Fruit fly (Drosophila melanogaster) whole organism, embryonic: ENCODE data around the gene CG15880.

Experiments
- Abd-B ChIP-seq: fragments of 200-800 bp; sonication (Bioruptor generic); optimal IDR thresholded peaks from 2 replicates; lab custom pipeline; 2018; ENCODE audit warnings: missing biosample characterization, mild to moderate bottlenecking, missing genetic modification characterization, moderate library complexity
- Ada2b ChIP-seq: fragments of 200-800 bp; sonication (Bioruptor generic); IDR thresholded peaks from 2 replicates; pipeline ENCODE4 v1.3.6; 2022; ENCODE audit warnings: missing biosample characterization, missing genetic modification characterization
- Atf3 ChIP-seq: fragments of 200-800 bp; sonication (Bioruptor generic); optimal IDR thresholded peaks from 3 replicates; lab custom pipeline; 2016; ENCODE audit warnings: missing biosample characterization, missing genetic modification characterization
- CG10431 ChIP-seq: fragments of 200-800 bp; sonication (Bioruptor generic); optimal IDR thresholded peaks from 3 replicates; lab custom pipeline; 2018; ENCODE audit warnings: missing biosample characterization, mild to moderate bottlenecking, missing genetic modification characterization
- CG11247 ChIP-seq: fragments of 200-800 bp; sonication (Bioruptor generic); IDR thresholded peaks from 2 replicates; pipeline ENCODE4 v1.3.6; 2022; ENCODE audit warnings: missing biosample characterization, missing genetic modification characterization
- CG13775 ChIP-seq: fragments of 200-800 bp; sonication (Bioruptor generic); optimal IDR thresholded peaks from 3 replicates; lab custom pipeline; 2017; ENCODE audit warnings: missing biosample characterization, mild to moderate bottlenecking, missing genetic modification characterization
- CG14710 ChIP-seq: fragments of 200-800 bp; sonication (Bioruptor generic); optimal IDR thresholded peaks from 3 replicates; lab custom pipeline; 2019; ENCODE audit warnings: missing biosample characterization, mild to moderate bottlenecking, missing genetic modification characterization, moderate library complexity
- CG15073 ChIP-seq: fragments of 200-800 bp; sonication (Bioruptor generic); optimal IDR thresholded peaks from 2 replicates; lab custom pipeline; 2016; ENCODE audit warnings: missing biosample characterization, missing genetic modification characterization
- CG15601 ChIP-seq: fragments of 200-800 bp; sonication (Bioruptor generic); optimal IDR thresholded peaks from 3 replicates; lab custom pipeline; 2019; ENCODE audit warnings: missing biosample characterization, mild to moderate bottlenecking, missing genetic modification characterization, moderate library complexity
- CG17361 ChIP-seq: fragments of 200-800 bp; sonication (Bioruptor generic); IDR thresholded peaks from 3 replicates; pipeline ENCODE4 v1.3.6; 2022; ENCODE audit warnings: missing biosample characterization, missing genetic modification characterization
- CG1832 ChIP-seq: fragments of 200-800 bp; sonication (Bioruptor generic); optimal IDR thresholded peaks from 2 replicates; lab custom pipeline; 2017; ENCODE audit warnings: missing biosample characterization, mild to moderate bottlenecking, missing genetic modification characterization, inconsistent platforms
- CG2116 ChIP-seq: fragments of 200-800 bp; sonication (Bioruptor generic); optimal IDR thresholded peaks from 3 replicates; lab custom pipeline; 2018; ENCODE audit warnings: missing biosample characterization, mild to moderate bottlenecking, missing genetic modification characterization
- CG31388 ChIP-seq: fragments of 200-800 bp; sonication (Bioruptor generic); optimal IDR thresholded peaks from 2 replicates; lab custom pipeline; 2016; ENCODE audit warnings: missing biosample characterization, missing genetic modification characterization
- CG3281 ChIP-seq: fragments of 200-800 bp; sonication (Bioruptor generic); optimal IDR thresholded peaks from 3 replicates; lab custom pipeline; 2017; ENCODE audit warnings: missing biosample characterization, mild to moderate bottlenecking, missing genetic modification characterization
- CG3407 ChIP-seq: fragments of 200-800 bp; sonication (Bioruptor generic); optimal IDR thresholded peaks from 2 replicates; lab custom pipeline; 2018; ENCODE audit warnings: missing biosample characterization, mild to moderate bottlenecking, missing genetic modification characterization
- CG4424 ChIP-seq: fragments of 200-800 bp; sonication (Bioruptor generic); optimal IDR thresholded peaks from 3 replicates; lab custom pipeline; 2016; ENCODE audit warnings: missing biosample characterization, missing genetic modification characterization
- CG5180 ChIP-seq: fragments of 200-800 bp; sonication (Bioruptor generic); optimal IDR thresholded peaks from 3 replicates; lab custom pipeline; 2017; ENCODE audit warnings: missing biosample characterization, missing genetic modification characterization, mild to moderate bottlenecking, moderate library complexity, missing genetic modification reagents
- CG5953 ChIP-seq: fragments of 200-800 bp; sonication (Bioruptor generic); IDR thresholded peaks from 2 replicates; pipeline ENCODE4 v1.3.6; 2022; ENCODE audit warnings: missing biosample characterization, missing genetic modification characterization
- CG6683 ChIP-seq: fragments of 200-800 bp; sonication (Bioruptor generic); optimal IDR thresholded peaks from 2 replicates; lab custom pipeline; 2017; ENCODE audit warnings: missing biosample characterization, mild to moderate bottlenecking, missing genetic modification characterization, missing genetic modification reagents
- CG6765 ChIP-seq: fragments of 200-800 bp; sonication (Bioruptor generic); optimal IDR thresholded peaks from 3 replicates; lab custom pipeline; 2017; ENCODE audit warnings: missing biosample characterization, mild to moderate bottlenecking, missing genetic modification characterization
- CG6854 ChIP-seq: fragments of 200-800 bp; sonication (Bioruptor generic); optimal IDR thresholded peaks from 3 replicates; lab custom pipeline; 2017; ENCODE audit warnings: missing biosample characterization, mild to moderate bottlenecking, missing genetic modification characterization
- CG8478 ChIP-seq: fragments of >200 bp; optimal IDR thresholded peaks from 2 replicates; lab custom pipeline; 2018
- E2f1 ChIP-seq: fragments of 200-800 bp; sonication (Bioruptor generic); IDR thresholded peaks from 2 replicates; pipeline ENCODE4 v1.3.6; 2022; ENCODE audit warnings: missing biosample characterization, missing genetic modification characterization
- Eip74EF ChIP-seq, 2 experiments: fragments of 200-800 bp in 1 of 2; fragments of >200 bp in 1 of 2; sonication (Bioruptor generic) in 1 of 2; optimal IDR thresholded peaks; 2 replicates each; lab custom pipeline; 2017 to 2019; ENCODE audit warnings: missing biosample characterization in 2 of 2, missing genetic modification characterization in 2 of 2, mild to moderate bottlenecking in 1 of 2, moderate library complexity in 1 of 2
- GATAe ChIP-seq: fragments of 200-800 bp; sonication (Bioruptor generic); conservative IDR thresholded peaks from 2 replicates; pipeline ENCODE4 v1.3.6; 2022; ENCODE audit warnings: missing biosample characterization, missing genetic modification characterization
- HLHmδ ChIP-seq: fragments of 200-800 bp; sonication (Bioruptor generic); optimal IDR thresholded peaks from 2 replicates; lab custom pipeline; 2018; ENCODE audit warnings: missing biosample characterization, mild to moderate bottlenecking, missing genetic modification characterization, moderate library complexity
- Hr51 ChIP-seq, 2 experiments: fragments of 200-800 bp; sonication (Bioruptor generic); optimal IDR thresholded peaks; 2 replicates in 1 of 2; 3 replicates in 1 of 2; lab custom pipeline; 2016 to 2018; ENCODE audit warnings: missing biosample characterization in 2 of 2, missing genetic modification characterization in 2 of 2, mild to moderate bottlenecking in 1 of 2, moderate library complexity in 1 of 2
- Lhr ChIP-seq: fragments of 200-800 bp; sonication (Bioruptor generic); optimal IDR thresholded peaks from 3 replicates; lab custom pipeline; 2017; ENCODE audit warnings: mild to moderate bottlenecking, missing biosample characterization, missing genetic modification reagents, missing genetic modification characterization
- Mad ChIP-seq: fragments of 200-800 bp; sonication (Bioruptor generic); optimal IDR thresholded peaks from 2 replicates; lab custom pipeline; 2016; ENCODE audit warnings: missing biosample characterization, missing genetic modification characterization
- Poxn ChIP-seq: fragments of 200-800 bp; sonication (Bioruptor generic); IDR thresholded peaks from 2 replicates; pipeline ENCODE4 v1.3.6; 2022; ENCODE audit warnings: missing biosample characterization, missing genetic modification characterization
- Ptx1 ChIP-seq: fragments of 200-800 bp; sonication (Bioruptor generic); IDR thresholded peaks from 2 replicates; pipeline ENCODE4 v1.3.6; 2022; ENCODE audit warnings: missing biosample characterization, missing genetic modification characterization
- Rfx ChIP-seq: fragments of 200-800 bp; sonication (Bioruptor generic); IDR thresholded peaks from 2 replicates; pipeline ENCODE4 v1.3.6; 2022; ENCODE audit warnings: missing biosample characterization, missing genetic modification characterization
- Sry-δ ChIP-seq: fragments of 200-800 bp; sonication (Bioruptor generic); optimal IDR thresholded peaks from 2 replicates; lab custom pipeline; 2016; ENCODE audit warnings: missing biosample characterization, missing genetic modification characterization
- Tbp ChIP-seq: fragments of >200 bp; optimal IDR thresholded peaks from 2 replicates; lab custom pipeline; 2018; ENCODE audit warnings: missing biosample characterization, missing genetic modification characterization
- ase ChIP-seq: fragments of 200-800 bp; sonication (Bioruptor generic); IDR thresholded peaks from 3 replicates; pipeline ENCODE4 v1.3.6; 2022; ENCODE audit warnings: missing biosample characterization, missing genetic modification characterization
- bcd ChIP-seq: fragments of 200-800 bp; sonication (Bioruptor generic); optimal IDR thresholded peaks from 2 replicates; lab custom pipeline; 2017; ENCODE audit warnings: missing biosample characterization, mild to moderate bottlenecking, missing genetic modification characterization
- bsh ChIP-seq, 2 experiments: fragments of 200-800 bp; sonication (Bioruptor generic); optimal IDR thresholded peaks; 2 replicates each; lab custom pipeline; 2017 to 2018; ENCODE audit warnings: mild to moderate bottlenecking in 2 of 2, missing biosample characterization in 2 of 2, missing genetic modification characterization in 2 of 2, moderate library complexity in 1 of 2
- crol ChIP-seq: fragments of 200-800 bp; sonication (Bioruptor generic); IDR thresholded peaks from 2 replicates; pipeline ENCODE4 v1.3.6; 2022; ENCODE audit warnings: missing biosample characterization, missing genetic modification characterization
- eyg ChIP-seq: fragments of 200-800 bp; sonication (Bioruptor generic); optimal IDR thresholded peaks from 3 replicates; lab custom pipeline; 2016; ENCODE audit warnings: missing biosample characterization, missing genetic modification characterization
- fd96Cb ChIP-seq: fragments of 200-800 bp; sonication (Bioruptor generic); optimal IDR thresholded peaks from 2 replicates; lab custom pipeline; 2018; ENCODE audit warnings: missing biosample characterization, mild to moderate bottlenecking, missing genetic modification characterization, moderate library complexity
- her ChIP-seq: fragments of 200-800 bp; sonication (Bioruptor generic); optimal IDR thresholded peaks from 2 replicates; lab custom pipeline; 2016; ENCODE audit warnings: missing biosample characterization, missing genetic modification characterization
- knrl ChIP-seq: fragments of 200-800 bp; sonication (Bioruptor generic); IDR thresholded peaks from 3 replicates; pipeline ENCODE4 v1.3.6; 2022; ENCODE audit warnings: missing biosample characterization, missing genetic modification characterization; ENCODE audit not compliant: partially characterized antibody
- lov ChIP-seq, 2 experiments: fragments of 200-800 bp in 1 of 2; fragments of >200 bp in 1 of 2; sonication (Bioruptor generic) in 1 of 2; IDR thresholded peaks in 1 of 2; optimal IDR thresholded peaks in 1 of 2; 2 replicates in 1 of 2; 3 replicates in 1 of 2; pipeline versions ENCODE4 v1.3.6 to Lab custom; 2017 to 2022; ENCODE audit warnings: missing biosample characterization in 1 of 2, missing genetic modification characterization in 1 of 2
- prd ChIP-seq, 3 experiments: fragments of >200 bp in 2 of 3; fragments of 200-800 bp in 1 of 3; sonication (Bioruptor generic) in 1 of 3; optimal IDR thresholded peaks in 2 of 3; IDR thresholded peaks in 1 of 3; 2 replicates in 2 of 3; 3 replicates in 1 of 3; pipeline versions ENCODE4 v1.3.6 to Lab custom; 2017 to 2022; ENCODE audit warnings: missing biosample characterization in 1 of 3, missing genetic modification characterization in 1 of 3
- psq ChIP-seq: fragments of 200-800 bp; sonication (Bioruptor generic); optimal IDR thresholded peaks from 2 replicates; lab custom pipeline; 2017; ENCODE audit warnings: missing biosample characterization, missing genetic modification characterization
- row ChIP-seq: fragments of 200-800 bp; sonication (Bioruptor generic); IDR thresholded peaks from 3 replicates; pipeline ENCODE4 v1.3.6; 2022; ENCODE audit warnings: missing biosample characterization, missing genetic modification characterization
- sens ChIP-seq: fragments of 200-800 bp; sonication (Bioruptor generic); peaks from one replicate; lab custom pipeline; 2016; ENCODE audit warnings: missing biosample characterization, missing genetic modification characterization
- zf30C ChIP-seq: fragments of 200-800 bp; sonication (Bioruptor generic); optimal IDR thresholded peaks from 3 replicates; lab custom pipeline; 2018; ENCODE audit warnings: missing biosample characterization, mild to moderate bottlenecking, missing genetic modification characterization

Gene CG15880

DNA sequence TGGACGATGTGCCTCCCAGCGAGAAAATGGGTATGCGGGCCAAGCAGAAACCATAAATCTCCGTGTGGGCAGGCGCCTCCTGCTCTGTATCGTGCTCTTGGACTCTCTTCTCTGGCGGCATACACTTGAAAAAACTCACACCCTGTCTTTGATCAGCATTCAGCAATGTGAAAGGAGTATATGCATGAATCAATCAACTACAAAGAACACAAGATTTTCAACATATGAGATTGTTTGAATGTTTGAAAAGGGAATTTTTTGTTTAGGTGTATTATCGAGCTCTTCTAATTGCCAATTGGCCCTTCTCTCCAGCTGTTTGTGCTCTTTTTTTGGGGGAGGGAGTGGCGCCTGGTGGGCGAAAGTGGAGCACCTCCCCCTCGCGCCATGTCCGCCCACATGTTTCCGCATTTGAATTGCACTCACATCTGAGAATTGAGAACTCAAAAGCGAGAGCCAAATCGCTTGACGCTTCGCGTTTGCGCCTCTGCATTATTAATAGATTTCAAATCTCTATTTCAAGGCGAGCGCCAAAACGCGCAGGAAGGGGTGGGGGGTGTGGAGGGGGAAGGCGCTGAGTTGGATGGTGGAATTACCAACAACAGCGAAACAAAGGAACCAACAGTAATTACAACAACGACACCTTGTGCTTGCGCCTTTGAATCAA, 27.7 kb upstream of the CG15880 start (continued):
- TF ChIP-seq Abd-B (GFP tag; lab: Kevin White, UChicago) (peak; percentile 78), eyg (GFP tag; lab: Kevin White, UChicago) (peak; percentile 68), prd (optimal IDR thresholded peaks at IDR 0.05; lab: Kevin White, UChicago) (no peak), prd (GFP tag; IDR thresholded peaks at IDR 0.05; lab: Robert Waterston, UW) (peak; percentile 91), CG1832 (GFP tag; lab: Kevin White, UChicago) (no peak), E2f1 (GFP tag; lab: Robert Waterston, UW) (peak; percentile 89), HLHmδ (GFP tag; lab: Kevin White, UChicago) (no peak), Lhr (GFP tag; lab: Kevin White, UChicago) (peak; percentile 7), crol (GFP tag; lab: Robert Waterston, UW) (peak; percentile 87), CG3407 (GFP tag; lab: Kevin White, UChicago) (peak; percentile 78), lov (optimal IDR thresholded peaks at IDR 0.05; lab: Kevin White, UChicago) (no peak), lov (GFP tag; IDR thresholded peaks at IDR 0.05; lab: Robert Waterston, UW) (peak; percentile 78; the same call in 1 of the 3 replicates), ase (GFP tag; lab: Robert Waterston, UW) (peak; percentile 91), CG17361 (GFP tag; lab: Robert Waterston, UW) (peak; percentile 71; the same call in 2 of the 3 replicates), CG15073 (peak; percentile 8), Ada2b (GFP tag; lab: Robert Waterston, UW) (peak; percentile 88), Sry-δ (GFP tag; lab: Kevin White, UChicago) (peak; percentile 49), CG8478 (lab: Kevin White, UChicago) (no peak), Mad (GFP tag; lab: Kevin White, UChicago) (peak; percentile 55), CG6765 (peak; percentile 83), CG6854 (GFP tag; lab: Kevin White, UChicago) (peak; percentile 58), knrl (GFP tag; lab: Robert Waterston, UW) (no peak), CG10431 (GFP tag; lab: Kevin White, UChicago) (peak; percentile 40), CG5953 (GFP tag; lab: Robert Waterston, UW) (peak; percentile 89), zf30C (GFP tag; lab: Kevin White, UChicago) (peak; percentile 64), fd96Cb (peak; percentile 82), CG2116 (GFP tag; lab: Kevin White, UChicago) (peak; percentile 21), row (peak; percentile 93), CG31388 (GFP tag; lab: Kevin White, UChicago) (peak; percentile 57), Rfx (GFP tag; lab: Robert Waterston, UW) (peak; percentile 95), bsh (GFP tag; optimal IDR thresholded peaks at IDR 0.05; lab: Kevin White, UChicago) (peak; percentile 67 to 87), Eip74EF (GFP tag; optimal IDR thresholded peaks at IDR 0.05; lab: Kevin White, UChicago) (peak in 1 of 2 experiments; percentile 82), psq (peak; percentile 53), bcd (GFP tag; lab: Kevin White, UChicago) (peak; percentile 86), CG3281 (peak; percentile 87), CG13775 (GFP tag; lab: Kevin White, UChicago) (peak; percentile 59), CG4424 (GFP tag; lab: Kevin White, UChicago) (peak; percentile 78), sens (GFP tag; lab: Kevin White, UChicago) (peak; percentile 96), Poxn (GFP tag; lab: Robert Waterston, UW) (peak; percentile 64; the same call in 1 of the 2 replicates), CG15601 (peak; percentile 75), CG6683 (peak; percentile 65), her (GFP tag; lab: Kevin White, UChicago) (peak; percentile 87), Tbp (no peak), Ptx1 (GFP tag; lab: Robert Waterston, UW) (peak; percentile 93), GATAe (GFP tag; lab: Robert Waterston, UW) (0 out of 2 replicates have a peak, but pooled peaks have one; percentile 23), Atf3 (peak; percentile 81), CG11247 (GFP tag; lab: Robert Waterston, UW) (peak; percentile 87), CG14710 (tag; lab: Kevin White, UChicago) (peak; percentile 55), Hr51 (GFP tag; optimal IDR thresholded peaks at IDR 0.05; lab: Kevin White, UChicago) (peak; percentile 79 to 90), CG5180 (GFP tag; lab: Kevin White, UChicago) (peak; percentile 77)
